Worm (Caenorhabditis elegans) whole organism, midembryonic: Measurements from ENCODE around the gene vars-1.

Experiments used
- T22C8.4 ChIP-seq: fragments of 200-800 bp; sonication (Bioruptor generic); IDR thresholded peaks from 2 replicates; pipeline ENCODE4 v1.3.6; 2022; ENCODE audit warnings: missing genetic modification characterization, missing compliant biosample characterization
- cog-1 ChIP-seq: sonication (generic microtip); optimal IDR thresholded peaks from 2 replicates; lab custom pipeline; 2016; ENCODE audit warnings: missing genetic modification characterization, missing compliant biosample characterization
- klf-2 ChIP-seq: fragments of 200-800 bp; sonication (Bioruptor generic); conservative IDR thresholded peaks from 2 replicates; pipeline ENCODE4 v1.3.6; 2022; ENCODE audit warnings: missing genetic modification reagents, missing genetic modification characterization, missing compliant biosample characterization
- med-1 ChIP-seq: sonication (generic microtip); optimal IDR thresholded peaks from 2 replicates; lab custom pipeline; 2017; ENCODE audit warnings: missing genetic modification characterization, mild to moderate bottlenecking, missing compliant biosample characterization, antibody characterized with exemption, missing genetic modification reagents; ENCODE audit not compliant: insufficient read depth

- no peak for TF ChIP-seq T22C8.4
- no peak for TF ChIP-seq cog-1 (tag; lab: Kevin White, UChicago)
- TF ChIP-seq med-1 (GFP tag; lab: Kevin White, UChicago) = no peak
- no peak for TF ChIP-seq klf-2 (GFP tag; lab: Robert Waterston, UW)
Measured at ce11 chrV:8050811-8051210, 19.6 kb downstream of the vars-1 start, which contains the start of gene col-43.
